ENCODE assay signal across 5 fruit fly cellular contexts in genomic region chr3L:5634188-5634894, dm6.
A peak's percentile ranks its signal among the peaks of the same experiment; 100 is the strongest.
TF ChIP-seq lines count a peak whose summit lies in the region.

No protein-coding gene starts in this region.

- TF ChIP-seq CTCF in whole organism, embryonic (GFP tag; optimal IDR thresholded peaks at IDR 0.05; lab: Kevin White, UChicago), result no peak

TF ChIP-seq in whole organism, 6 proteins besides CTCF, POLR2A, EP300 and RAD21:
- peak; percentile 80 to 97 for TF ChIP-seq EcR (GFP tag; optimal IDR thresholded peaks at IDR 0.05; lab: Kevin White, UChicago)
- TF ChIP-seq usp (GFP tag; optimal IDR thresholded peaks at IDR 0.05; lab: Kevin White, UChicago), result no peak

TF ChIP-seq in whole organism, embryonic, 481 proteins besides CTCF, POLR2A, EP300 and RAD21 (continues in another document):
- TF ChIP-seq Hr78 (GFP tag; optimal IDR thresholded peaks at IDR 0.05; lab: Kevin White, UChicago), result peak in 1 of 2 experiments; percentile 87
- no peak for TF ChIP-seq CG2199 (GFP tag; IDR thresholded peaks at IDR 0.05; lab: Robert Waterston, UW)
- TF ChIP-seq mld (GFP tag; IDR thresholded peaks at IDR 0.05; lab: Robert Waterston, UW; ENCODE audit: partially characterized antibody), result no peak
- TF ChIP-seq wdn (GFP tag; IDR thresholded peaks at IDR 0.05; lab: Robert Waterston, UW), result no peak
- no peak for TF ChIP-seq cas (GFP tag; IDR thresholded peaks at IDR 0.05; lab: Robert Waterston, UW)
- TF ChIP-seq Hmr (GFP tag; optimal IDR thresholded peaks at IDR 0.05; lab: Kevin White, UChicago), result no peak
- no peak for TF ChIP-seq tio (GFP tag; optimal IDR thresholded peaks at IDR 0.05; lab: Kevin White, UChicago)
- no peak for TF ChIP-seq onecut (GFP tag; IDR thresholded peaks at IDR 0.05; lab: Robert Waterston, UW)
- no peak for TF ChIP-seq tin (GFP tag; optimal IDR thresholded peaks at IDR 0.05; lab: Kevin White, UChicago)
- TF ChIP-seq CG13287 (GFP tag; IDR thresholded peaks at IDR 0.05; lab: Robert Waterston, UW; ENCODE audit: partially characterized antibody), result no peak
- TF ChIP-seq CG17829 (tag; optimal IDR thresholded peaks at IDR 0.05; lab: Kevin White, UChicago), result peak; percentile 4
- TF ChIP-seq CG4424 (GFP tag; optimal IDR thresholded peaks at IDR 0.05; lab: Kevin White, UChicago), result no peak
- no peak for TF ChIP-seq CG6254 (GFP tag; optimal IDR thresholded peaks at IDR 0.05; lab: Kevin White, UChicago)
- TF ChIP-seq Side (GFP tag; optimal IDR thresholded peaks at IDR 0.05; lab: Kevin White, UChicago), result no peak
- peak; percentile 82 for TF ChIP-seq stwl (tag; optimal IDR thresholded peaks at IDR 0.05; lab: Kevin White, UChicago)
- TF ChIP-seq oc (tag; optimal IDR thresholded peaks at IDR 0.05; lab: Kevin White, UChicago), result no peak
- no peak for TF ChIP-seq sug (tag; optimal IDR thresholded peaks at IDR 0.05; lab: Kevin White, UChicago)
- no peak for TF ChIP-seq CG12104 (GFP tag; optimal IDR thresholded peaks at IDR 0.05; lab: Kevin White, UChicago)
- no peak for TF ChIP-seq toy (GFP tag; IDR thresholded peaks at IDR 0.05; lab: Robert Waterston, UW)
- no peak for TF ChIP-seq H2.0 (GFP tag; IDR thresholded peaks at IDR 0.05; lab: Robert Waterston, UW)
- TF ChIP-seq bbx (GFP tag; IDR thresholded peaks at IDR 0.05; lab: Robert Waterston, UW; ENCODE audit: partially characterized antibody), result 0 out of 2 replicates have a peak, but pooled peaks have one; percentile 41
- no peak for TF ChIP-seq CG9876 (GFP tag; optimal IDR thresholded peaks at IDR 0.05; lab: Kevin White, UChicago)

TF ChIP-seq in whole organism, prepupa, 60 proteins besides CTCF, POLR2A, EP300 and RAD21 (continues in another document):
- peak; percentile 15 for TF ChIP-seq Lpt (GFP tag; optimal IDR thresholded peaks at IDR 0.05; lab: Kevin White, UChicago)
- no peak for TF ChIP-seq svp (GFP tag; lab: Kevin White, UChicago)
- TF ChIP-seq CG11902 (GFP tag; optimal IDR thresholded peaks at IDR 0.05; lab: Kevin White, UChicago), result no peak
- no peak for TF ChIP-seq CG4318 (GFP tag; optimal IDR thresholded peaks at IDR 0.05; lab: Kevin White, UChicago)
- peak; percentile 56 for TF ChIP-seq achi (GFP tag; optimal IDR thresholded peaks at IDR 0.05; lab: Kevin White, UChicago)
- TF ChIP-seq fkh (GFP tag; optimal IDR thresholded peaks at IDR 0.05; lab: Kevin White, UChicago), result peak; percentile 29
- TF ChIP-seq CG32006 (GFP tag; optimal IDR thresholded peaks at IDR 0.05; lab: Kevin White, UChicago), result peak; percentile 2
- TF ChIP-seq Eip78C (GFP tag; lab: Kevin White, UChicago), result peak; percentile 56
- peak in 1 of 2 experiments; percentile 15 for TF ChIP-seq ss (GFP tag; optimal IDR thresholded peaks at IDR 0.05; lab: Kevin White, UChicago)
- TF ChIP-seq dsx (GFP tag; optimal IDR thresholded peaks at IDR 0.05; lab: Kevin White, UChicago; ENCODE audit: poor library complexity, severe bottlenecking), result peak; percentile 59
- no peak for TF ChIP-seq CG31627 (GFP tag; optimal IDR thresholded peaks at IDR 0.05; lab: Kevin White, UChicago)
- no peak for TF ChIP-seq CG11294 (GFP tag; IDR thresholded peaks at IDR 0.05; lab: Robert Waterston, UW)
- TF ChIP-seq CG8632 (GFP tag; optimal IDR thresholded peaks at IDR 0.05; lab: Kevin White, UChicago), result no peak
- TF ChIP-seq CG6276 (GFP tag; optimal IDR thresholded peaks at IDR 0.05; lab: Kevin White, UChicago), result no peak
- TF ChIP-seq CG6163 (GFP tag; IDR thresholded peaks at IDR 0.05; lab: Robert Waterston, UW), result 0 out of 3 replicates have a peak, but pooled peaks have one; percentile 7
- TF ChIP-seq CG9139 (GFP tag; optimal IDR thresholded peaks at IDR 0.05; lab: Kevin White, UChicago), result no peak
- TF ChIP-seq Met (GFP tag; optimal IDR thresholded peaks at IDR 0.05; lab: Kevin White, UChicago), result peak; percentile 56
- no peak for TF ChIP-seq CG10669 (GFP tag; optimal IDR thresholded peaks at IDR 0.05; lab: Kevin White, UChicago)
- TF ChIP-seq Blimp-1 (GFP tag; optimal IDR thresholded peaks at IDR 0.05; lab: Kevin White, UChicago), result peak; percentile 98
- no peak for TF ChIP-seq CG10631 (GFP tag; optimal IDR thresholded peaks at IDR 0.05; lab: Kevin White, UChicago)
- peak; percentile 19 for TF ChIP-seq vri (GFP tag; optimal IDR thresholded peaks at IDR 0.05; lab: Kevin White, UChicago)
- peak; percentile 51 for TF ChIP-seq CG6854 (GFP tag; optimal IDR thresholded peaks at IDR 0.05; lab: Kevin White, UChicago)
- TF ChIP-seq CG11762 (GFP tag; optimal IDR thresholded peaks at IDR 0.05; lab: Kevin White, UChicago; ENCODE audit: insufficient read depth), result no peak

TF ChIP-seq in whole organism, pupa, 21 proteins besides CTCF, POLR2A, EP300 and RAD21:
- TF ChIP-seq Pif1B (GFP tag; optimal IDR thresholded peaks at IDR 0.05; lab: Kevin White, UChicago) (no peak), rn (GFP tag; IDR thresholded peaks at IDR 0.05; lab: Robert Waterston, UW) (no peak), EcR (GFP tag; optimal IDR thresholded peaks at IDR 0.05; lab: Kevin White, UChicago) (peak; percentile 98), CG4496 (GFP tag; IDR thresholded peaks at IDR 0.05; lab: Robert Waterston, UW) (0 out of 3 replicates have a peak, but pooled peaks have one; percentile 37), CG13204 (GFP tag; optimal IDR thresholded peaks at IDR 0.05; lab: Kevin White, UChicago) (peak; percentile 17), Pif1A (GFP tag; optimal IDR thresholded peaks at IDR 0.05; lab: Kevin White, UChicago) (no peak), Snoo (tag; optimal IDR thresholded peaks at IDR 0.05; lab: Kevin White, UChicago) (peak; percentile 3)

TF ChIP-seq in whole organism, wandering third instar larva, 38 proteins besides CTCF, POLR2A, EP300 and RAD21:
- TF ChIP-seq HLH106 (tag; optimal IDR thresholded peaks at IDR 0.05; lab: Kevin White, UChicago) (no peak), CG32264 (GFP tag; optimal IDR thresholded peaks at IDR 0.05; lab: Kevin White, UChicago) (no peak), ey (GFP tag; optimal IDR thresholded peaks at IDR 0.05; lab: Kevin White, UChicago) (no peak), Dif (GFP tag; optimal IDR thresholded peaks at IDR 0.05; lab: Kevin White, UChicago; ENCODE audit: partially characterized antibody) (peak; percentile 27), dl (GFP tag; optimal IDR thresholded peaks at IDR 0.05; lab: Kevin White, UChicago; ENCODE audit: insufficient read depth in 1 of 2, partially characterized antibody in 2 of 2) (peak in 1 of 2 experiments; percentile 26), sv (GFP tag; optimal IDR thresholded peaks at IDR 0.05; lab: Kevin White, UChicago) (no peak), foxo (GFP tag; optimal IDR thresholded peaks at IDR 0.05; lab: Kevin White, UChicago) (no peak), Dfd (GFP tag; optimal IDR thresholded peaks at IDR 0.05; lab: Kevin White, UChicago) (peak; percentile 66), psq (GFP tag; optimal IDR thresholded peaks at IDR 0.05; lab: Kevin White, UChicago) (peak; percentile 78), pan (optimal IDR thresholded peaks at IDR 0.05; lab: Kevin White, UChicago) (no peak)
TF ChIP-seq in whole organism, wandering third instar larva: peak in this region for 4.
